Fruit fly (Drosophila melanogaster) whole organism, embryonic: ENCODE data around the gene CG6709.

Experiments used
- Adf1 ChIP-seq: fragments of 200-800 bp; sonication (Bioruptor generic); IDR thresholded peaks from 2 replicates; pipeline ENCODE4 v1.3.6; 2022; ENCODE audit warnings: missing biosample characterization, missing genetic modification characterization
- B-H1 ChIP-seq: fragments of 200-800 bp; sonication (Bioruptor generic); IDR thresholded peaks from 3 replicates; pipeline ENCODE4 v1.3.6; 2022; ENCODE audit warnings: missing biosample characterization, missing genetic modification characterization
- CG13287 ChIP-seq: fragments of 200-800 bp; sonication (Bioruptor generic); IDR thresholded peaks from 2 replicates; pipeline ENCODE4 v1.3.6; 2022; ENCODE audit warnings: missing biosample characterization, missing genetic modification characterization; ENCODE audit not compliant: partially characterized antibody
- CG15479 ChIP-seq: fragments of 200-800 bp; sonication (Bioruptor generic); optimal IDR thresholded peaks from 3 replicates; lab custom pipeline; 2019; ENCODE audit warnings: missing biosample characterization, mild to moderate bottlenecking, missing genetic modification characterization, moderate library complexity
- CG16813 ChIP-seq: fragments of 200-800 bp; sonication (Bioruptor generic); IDR thresholded peaks from 3 replicates; pipeline ENCODE4 v1.3.6; 2022; ENCODE audit warnings: missing biosample characterization, missing genetic modification characterization; ENCODE audit not compliant: partially characterized antibody
- CG16815 ChIP-seq: fragments of 200-800 bp; sonication (Bioruptor generic); optimal IDR thresholded peaks from 3 replicates; lab custom pipeline; 2017; ENCODE audit warnings: missing biosample characterization, mild to moderate bottlenecking, missing genetic modification characterization
- CG17829 ChIP-seq: fragments of 200-800 bp; optimal IDR thresholded peaks from 2 replicates; lab custom pipeline; 2019; ENCODE audit warnings: missing biosample characterization, mild to moderate bottlenecking, missing genetic modification characterization, moderate library complexity
- CG18262 ChIP-seq: fragments of 200-800 bp; optimal IDR thresholded peaks from 3 replicates; lab custom pipeline; 2019; ENCODE audit warnings: missing biosample characterization, mild to moderate bottlenecking, missing genetic modification characterization, moderate library complexity
- CG18619 ChIP-seq: fragments of 200-800 bp; sonication (Bioruptor generic); optimal IDR thresholded peaks from 3 replicates; lab custom pipeline; 2017; ENCODE audit warnings: missing biosample characterization, mild to moderate bottlenecking, missing genetic modification characterization
- CG2678 ChIP-seq: fragments of 200-800 bp; sonication (Bioruptor generic); optimal IDR thresholded peaks from 3 replicates; lab custom pipeline; 2019; ENCODE audit warnings: missing biosample characterization, mild to moderate bottlenecking, missing genetic modification characterization, moderate library complexity
- CG3163 ChIP-seq: fragments of 200-800 bp; sonication (Bioruptor generic); optimal IDR thresholded peaks from 3 replicates; lab custom pipeline; 2016; ENCODE audit warnings: missing biosample characterization, missing genetic modification characterization
- CG4328 ChIP-seq: fragments of 200-800 bp; sonication (Bioruptor generic); optimal IDR thresholded peaks from 3 replicates; lab custom pipeline; 2017; ENCODE audit warnings: missing biosample characterization, missing genetic modification reagents, missing genetic modification characterization
- CG6689 ChIP-seq: fragments of 200-800 bp; sonication (Bioruptor generic); IDR thresholded peaks from 2 replicates; pipeline ENCODE4 v1.3.6; 2022; ENCODE audit warnings: missing biosample characterization, missing genetic modification characterization
- CG6791 ChIP-seq: fragments of 200-800 bp; sonication (Bioruptor generic); IDR thresholded peaks from 3 replicates; pipeline ENCODE4 v1.3.6; 2022; ENCODE audit warnings: missing biosample characterization, missing genetic modification characterization; ENCODE audit not compliant: partially characterized antibody
- CG7963 ChIP-seq: fragments of 200-800 bp; sonication (Bioruptor generic); IDR thresholded peaks from 3 replicates; pipeline ENCODE4 v1.3.6; 2022; ENCODE audit warnings: missing biosample characterization, missing genetic modification characterization; ENCODE audit not compliant: partially characterized antibody
- CG9437 ChIP-seq: fragments of 200-800 bp; sonication (Bioruptor generic); optimal IDR thresholded peaks from 2 replicates; lab custom pipeline; 2018; ENCODE audit warnings: missing biosample characterization, mild to moderate bottlenecking, missing genetic modification characterization
- HLH54F ChIP-seq: fragments of 200-800 bp; sonication (Bioruptor generic); optimal IDR thresholded peaks from 3 replicates; lab custom pipeline; 2016; ENCODE audit warnings: missing biosample characterization, missing genetic modification characterization
- Hmr ChIP-seq: fragments of 200-800 bp; sonication (Bioruptor generic); optimal IDR thresholded peaks from 3 replicates; lab custom pipeline; 2017; ENCODE audit warnings: mild to moderate bottlenecking, missing biosample characterization, missing genetic modification reagents, missing genetic modification characterization
- Hr3 ChIP-seq: fragments of 200-800 bp; sonication (Bioruptor generic); optimal IDR thresholded peaks from 3 replicates; lab custom pipeline; 2016; ENCODE audit warnings: missing biosample characterization, missing genetic modification characterization
- MBD-R2 ChIP-seq: fragments of 200-800 bp; sonication (Bioruptor generic); IDR thresholded peaks from 2 replicates; pipeline ENCODE4 v1.3.6; 2022; ENCODE audit warnings: missing biosample characterization, missing genetic modification characterization
- Mad ChIP-seq: fragments of 200-800 bp; sonication (Bioruptor generic); optimal IDR thresholded peaks from 2 replicates; lab custom pipeline; 2016; ENCODE audit warnings: missing biosample characterization, missing genetic modification characterization
- NC2α ChIP-seq: fragments of 200-800 bp; sonication (Bioruptor generic); optimal IDR thresholded peaks from 2 replicates; lab custom pipeline; 2016; ENCODE audit warnings: missing biosample characterization, missing genetic modification characterization
- NC2β ChIP-seq: fragments of 200-800 bp; sonication (Bioruptor generic); optimal IDR thresholded peaks from 2 replicates; lab custom pipeline; 2016; ENCODE audit warnings: missing biosample characterization, missing genetic modification characterization
- Tbp ChIP-seq: fragments of >200 bp; optimal IDR thresholded peaks from 2 replicates; lab custom pipeline; 2018; ENCODE audit warnings: missing biosample characterization, missing genetic modification characterization
- ase ChIP-seq: fragments of 200-800 bp; sonication (Bioruptor generic); IDR thresholded peaks from 3 replicates; pipeline ENCODE4 v1.3.6; 2022; ENCODE audit warnings: missing biosample characterization, missing genetic modification characterization
- bowl ChIP-seq: fragments of 200-800 bp; sonication (Bioruptor generic); IDR thresholded peaks from 2 replicates; pipeline ENCODE4 v1.3.6; 2022; ENCODE audit warnings: missing biosample characterization, missing genetic modification characterization
- chn ChIP-seq: fragments of 200-800 bp; sonication (Bioruptor generic); optimal IDR thresholded peaks from 2 replicates; lab custom pipeline; 2016; ENCODE audit warnings: missing biosample characterization, missing genetic modification characterization
- dati ChIP-seq: fragments of 200-800 bp; sonication (Bioruptor generic); IDR thresholded peaks from 2 replicates; pipeline ENCODE4 v1.3.6; 2022; ENCODE audit warnings: missing biosample characterization, missing genetic modification characterization
- dmrt99B ChIP-seq: fragments of 200-800 bp; sonication (Bioruptor generic); optimal IDR thresholded peaks from 2 replicates; lab custom pipeline; 2018; ENCODE audit warnings: missing biosample characterization, mild to moderate bottlenecking, missing genetic modification characterization, moderate library complexity
- exex ChIP-seq: fragments of 200-800 bp; sonication (Bioruptor generic); optimal IDR thresholded peaks from 4 replicates; lab custom pipeline; 2018; ENCODE audit warnings: missing biosample characterization, mild to moderate bottlenecking, missing genetic modification characterization, moderate library complexity
- fd3F ChIP-seq: fragments of 200-800 bp; sonication (Bioruptor generic); optimal IDR thresholded peaks from 2 replicates; lab custom pipeline; 2018; ENCODE audit warnings: missing biosample characterization, mild to moderate bottlenecking, missing genetic modification characterization, moderate library complexity
- gem ChIP-seq: fragments of 200-800 bp; sonication (Bioruptor generic); optimal IDR thresholded peaks from 2 replicates; lab custom pipeline; 2019; ENCODE audit warnings: missing biosample characterization, mild to moderate bottlenecking, missing genetic modification characterization, moderate library complexity
- ind ChIP-seq: fragments of 200-800 bp; sonication (Bioruptor generic); optimal IDR thresholded peaks from 3 replicates; lab custom pipeline; 2016; ENCODE audit warnings: missing biosample characterization, missing genetic modification characterization
- lbe ChIP-seq: fragments of 200-800 bp; sonication (Bioruptor generic); optimal IDR thresholded peaks from 2 replicates; lab custom pipeline; 2016; ENCODE audit warnings: missing biosample characterization, mild to moderate bottlenecking, missing genetic modification characterization
- p53 ChIP-seq: fragments of 200-800 bp; sonication (Bioruptor generic); optimal IDR thresholded peaks from 2 replicates; lab custom pipeline; 2016; ENCODE audit warnings: missing biosample characterization, missing genetic modification characterization
- pb ChIP-seq: fragments of 200-800 bp; sonication (Bioruptor generic); optimal IDR thresholded peaks from 3 replicates; lab custom pipeline; 2016; ENCODE audit warnings: missing biosample characterization, missing genetic modification characterization
- pfk ChIP-seq: fragments of 200-800 bp; sonication (Bioruptor generic); optimal IDR thresholded peaks from 2 replicates; lab custom pipeline; 2018; ENCODE audit warnings: missing biosample characterization, mild to moderate bottlenecking, missing genetic modification characterization, moderate library complexity
- pita ChIP-seq: fragments of 200-800 bp; sonication (Bioruptor generic); optimal IDR thresholded peaks from 2 replicates; lab custom pipeline; 2017; ENCODE audit warnings: missing biosample characterization, mild to moderate bottlenecking, missing genetic modification characterization
- slou ChIP-seq: fragments of 200-800 bp; sonication (Bioruptor generic); optimal IDR thresholded peaks from 3 replicates; lab custom pipeline; 2016; ENCODE audit warnings: missing biosample characterization, missing genetic modification characterization
- sug ChIP-seq: fragments of 200-800 bp; optimal IDR thresholded peaks from 2 replicates; lab custom pipeline; 2019; ENCODE audit warnings: missing biosample characterization, mild to moderate bottlenecking, missing genetic modification characterization, moderate library complexity
- unpg ChIP-seq: fragments of 200-800 bp; sonication (Bioruptor generic); optimal IDR thresholded peaks from 3 replicates; lab custom pipeline; 2018; ENCODE audit warnings: missing biosample characterization, mild to moderate bottlenecking, missing genetic modification characterization, moderate library complexity
- vfl ChIP-seq: fragments of 200-800 bp; sonication (Bioruptor generic); optimal IDR thresholded peaks from 2 replicates; lab custom pipeline; 2016; ENCODE audit warnings: missing biosample characterization, missing genetic modification characterization

Gene CG6709

DNA sequence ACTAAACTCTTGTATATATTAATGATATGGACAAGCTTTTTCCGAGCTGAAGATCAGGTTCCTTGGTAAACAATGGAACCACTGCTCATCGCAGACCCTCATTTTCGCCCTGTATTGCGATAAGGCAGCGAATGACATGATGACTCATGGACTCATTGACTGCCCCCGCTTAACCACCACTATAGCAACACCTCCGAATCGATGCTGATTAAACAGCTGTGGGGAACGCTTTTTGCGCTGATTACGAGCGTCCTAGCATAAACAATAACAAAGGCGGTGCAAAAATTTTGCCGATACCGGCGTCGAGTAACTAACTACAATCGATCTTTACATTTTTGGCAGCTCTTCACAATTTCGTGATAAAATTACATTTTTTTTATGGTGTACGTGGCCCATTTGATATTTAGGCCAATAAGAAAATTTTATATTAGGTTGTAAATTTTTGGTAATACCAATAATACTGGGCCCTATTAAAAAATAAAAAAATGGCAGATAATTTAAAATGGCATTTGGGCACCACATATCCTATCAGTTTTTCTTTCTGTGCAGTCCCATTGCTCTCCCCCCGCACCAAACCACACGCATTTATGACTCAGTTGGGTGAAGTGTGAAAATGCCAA lies 2.7 kb upstream of the CG6709 start (continued):
- TF ChIP-seq CG18262 (no peak), gem (tag; lab: Kevin White, UChicago) (peak; percentile 34), fd3F (GFP tag; lab: Kevin White, UChicago) (no peak), CG3163 (GFP tag; lab: Kevin White, UChicago) (no peak), NC2β (no peak), pfk (GFP tag; lab: Kevin White, UChicago) (no peak), slou (GFP tag; lab: Kevin White, UChicago) (no peak), unpg (peak; percentile 10), dmrt99B (no peak), CG16813 (GFP tag; lab: Robert Waterston, UW) (no peak), MBD-R2 (no peak), Adf1 (GFP tag; lab: Robert Waterston, UW) (peak; percentile 11; the same call in 1 of the 2 replicates), Hr3 (GFP tag; lab: Kevin White, UChicago) (no peak), CG6689 (GFP tag; lab: Robert Waterston, UW) (no peak), ind (GFP tag; lab: Kevin White, UChicago) (no peak), CG18619 (GFP tag; lab: Kevin White, UChicago) (no peak), p53 (GFP tag; lab: Kevin White, UChicago) (no peak), Tbp (GFP tag; lab: Kevin White, UChicago) (no peak), chn (GFP tag; lab: Kevin White, UChicago) (no peak), NC2α (no peak), sug (tag; lab: Kevin White, UChicago) (peak; percentile 39), CG15479 (GFP tag; lab: Kevin White, UChicago) (no peak), CG16815 (no peak), bowl (GFP tag; lab: Robert Waterston, UW) (no peak), vfl (GFP tag; lab: Kevin White, UChicago) (no peak), HLH54F (GFP tag; lab: Kevin White, UChicago) (no peak), exex (tag; lab: Kevin White, UChicago) (peak; percentile 44), ase (GFP tag; lab: Robert Waterston, UW) (no peak), Mad (no peak), dati (GFP tag; lab: Robert Waterston, UW) (no peak), lbe (peak; percentile 20), pb (GFP tag; lab: Kevin White, UChicago) (no peak), CG13287 (GFP tag; lab: Robert Waterston, UW) (no peak), CG7963 (GFP tag; lab: Robert Waterston, UW) (no peak), CG17829 (tag; lab: Kevin White, UChicago) (no peak), B-H1 (GFP tag; lab: Robert Waterston, UW) (no peak), CG2678 (tag; lab: Kevin White, UChicago) (peak; percentile 35), CG9437 (GFP tag; lab: Kevin White, UChicago) (no peak), CG6791 (GFP tag; lab: Robert Waterston, UW) (no peak), Hmr (GFP tag; lab: Kevin White, UChicago) (peak; percentile 1), CG4328 (GFP tag; lab: Kevin White, UChicago) (no peak), pita (GFP tag; lab: Kevin White, UChicago) (no peak)
